Worm (Caenorhabditis elegans) whole organism, L1 larva: ENCODE data around the gene H01M10.1.

Experiments used
- C04F5.9 ChIP-seq: sonication (generic microtip); optimal IDR thresholded peaks from 2 replicates; lab custom pipeline; 2016; ENCODE audit warnings: missing genetic modification characterization, missing compliant biosample characterization
- C16A3.4 ChIP-seq: fragments of 150-350 bp; optimal IDR thresholded peaks from 2 replicates; lab custom pipeline; 2014; ENCODE audit warnings: missing biosample characterization, missing genetic modification characterization
- Y116A8C.19 ChIP-seq: sonication (generic microtip); optimal IDR thresholded peaks from 2 replicates; lab custom pipeline; 2016; ENCODE audit warnings: missing compliant biosample characterization, missing genetic modification characterization, borderline replicate concordance
- aha-1 ChIP-seq: fragments of 150-350 bp; optimal IDR thresholded peaks from 2 replicates; lab custom pipeline; 2014; ENCODE audit warnings: missing biosample characterization, missing genetic modification characterization
- alr-1 ChIP-seq: fragments of 200-800 bp; sonication (Bioruptor generic); optimal IDR thresholded peaks from 2 replicates; lab custom pipeline; 2018; ENCODE audit warnings: borderline replicate concordance, mild to moderate bottlenecking, missing genetic modification characterization, missing compliant biosample characterization
- ama-1 ChIP-seq: fragments of 150-350 bp; optimal IDR thresholded peaks from 2 replicates; lab custom pipeline; 2014
- blmp-1 ChIP-seq: fragments of 150-350 bp; optimal IDR thresholded peaks from 2 replicates; lab custom pipeline; 2014; ENCODE audit warnings: missing biosample characterization, missing genetic modification characterization
- ceh-8 ChIP-seq: fragments of 200-800 bp; sonication (Bioruptor generic); optimal IDR thresholded peaks from 2 replicates; lab custom pipeline; 2018; ENCODE audit warnings: mild to moderate bottlenecking, missing genetic modification characterization, moderate library complexity, missing compliant biosample characterization
- ceh-82 ChIP-seq, 3 experiments: fragments of 150-350 bp in 1 of 3; sonication (generic microtip) in 2 of 3; optimal IDR thresholded peaks; 2 replicates each; lab custom pipeline; 2014 to 2017; ENCODE audit warnings: missing biosample characterization in 3 of 3, missing genetic modification characterization in 3 of 3
- dpl-1 ChIP-seq, 3 experiments: fragments of 150-350 bp in 2 of 3; sonication (generic microtip) in 1 of 3; optimal IDR thresholded peaks; 2 replicates each; lab custom pipeline; 2014 to 2017; ENCODE audit warnings: missing biosample characterization in 3 of 3, missing genetic modification characterization in 3 of 3, missing genetic modification reagents in 3 of 3
- dsc-1 ChIP-seq: sonication (generic microtip); optimal IDR thresholded peaks from 2 replicates; lab custom pipeline; 2016; ENCODE audit warnings: mild to moderate bottlenecking, missing genetic modification characterization, missing compliant biosample characterization
- efl-1 ChIP-seq, 4 experiments: fragments of 150-350 bp; optimal IDR thresholded peaks in 3 of 4; peaks in 1 of 4; 1 replicate in 1 of 4; 2 replicates in 3 of 4; lab custom pipeline; 2014; ENCODE audit warnings: missing biosample characterization in 2 of 4, missing genetic modification characterization in 2 of 4, missing genetic modification reagents in 2 of 4
- egl-13 ChIP-seq: sonication (generic microtip); optimal IDR thresholded peaks from 2 replicates; lab custom pipeline; 2016; ENCODE audit warnings: missing genotype, missing genetic modification reagents, missing genetic modification characterization, missing compliant biosample characterization
- elt-2 ChIP-seq: sonication (generic microtip); optimal IDR thresholded peaks from 2 replicates; lab custom pipeline; 2016; ENCODE audit warnings: missing genetic modification characterization, mild to moderate bottlenecking, inconsistent platforms, missing compliant biosample characterization, missing genetic modification reagents
- fkh-10 ChIP-seq: sonication (generic microtip); optimal IDR thresholded peaks from 2 replicates; lab custom pipeline; 2017; ENCODE audit warnings: missing biosample characterization, missing genetic modification reagents, missing genetic modification characterization
- fkh-4 ChIP-seq: sonication (generic microtip); optimal IDR thresholded peaks from 2 replicates; lab custom pipeline; 2016; ENCODE audit warnings: missing compliant biosample characterization, missing genetic modification characterization, borderline replicate concordance
- fkh-8 ChIP-seq: sonication (generic microtip); optimal IDR thresholded peaks from 2 replicates; lab custom pipeline; 2016; ENCODE audit warnings: mild to moderate bottlenecking, missing genetic modification characterization, missing compliant biosample characterization
- grh-1 ChIP-seq: fragments of 200-800 bp; sonication (Bioruptor generic); IDR thresholded peaks from 2 replicates; pipeline ENCODE4 v1.3.6; 2022; ENCODE audit warnings: missing genetic modification reagents, missing genetic modification characterization, missing compliant biosample characterization
- hlh-17 ChIP-seq: fragments of 200-800 bp; sonication (Bioruptor generic); optimal IDR thresholded peaks from 2 replicates; lab custom pipeline; 2018; ENCODE audit warnings: missing genetic modification characterization, mild to moderate bottlenecking, missing compliant biosample characterization, moderate library complexity, borderline replicate concordance
- hpl-2 ChIP-seq: fragments of 150-350 bp; optimal IDR thresholded peaks from 2 replicates; lab custom pipeline; 2014; ENCODE audit warnings: missing biosample characterization, missing genetic modification reagents, missing genetic modification characterization
- irx-1 ChIP-seq: sonication (generic microtip); optimal IDR thresholded peaks from 2 replicates; lab custom pipeline; 2016; ENCODE audit warnings: missing genetic modification characterization, missing compliant biosample characterization
- jun-1 ChIP-seq: fragments of 150-350 bp; optimal IDR thresholded peaks from 2 replicates; lab custom pipeline; 2014; ENCODE audit warnings: missing biosample characterization, missing genetic modification reagents, missing genetic modification characterization
- lin-14 ChIP-seq: fragments of 200-800 bp; sonication (Bioruptor generic); optimal IDR thresholded peaks from 2 replicates; lab custom pipeline; 2018; ENCODE audit warnings: mild to moderate bottlenecking, missing genetic modification characterization, moderate library complexity, missing compliant biosample characterization
- lin-35 ChIP-seq, 2 experiments: fragments of 150-350 bp; optimal IDR thresholded peaks; 2 replicates each; lab custom pipeline; 2014; ENCODE audit warnings: missing biosample characterization in 2 of 2, missing genetic modification characterization in 2 of 2, missing genetic modification reagents in 2 of 2
- lin-39 ChIP-seq: fragments of 150-350 bp; optimal IDR thresholded peaks from 2 replicates; lab custom pipeline; 2014; ENCODE audit warnings: missing biosample characterization, missing genetic modification reagents, missing genetic modification characterization
- lir-3 ChIP-seq: sonication (generic microtip); optimal IDR thresholded peaks from 2 replicates; lab custom pipeline; 2016; ENCODE audit warnings: mild to moderate bottlenecking, missing genetic modification characterization, moderate library complexity, missing compliant biosample characterization; ENCODE audit not compliant: poor library complexity
- lsy-2 ChIP-seq, 2 experiments: fragments of 150-350 bp; optimal IDR thresholded peaks; 2 replicates each; lab custom pipeline; 2014; ENCODE audit warnings: missing biosample characterization in 2 of 2, missing genetic modification characterization in 2 of 2
- mab-9 ChIP-seq: fragments of 200-800 bp; sonication (Bioruptor generic); IDR thresholded peaks from 2 replicates; pipeline ENCODE4 v1.3.6; 2022; ENCODE audit warnings: missing genetic modification reagents, missing genetic modification characterization, missing compliant biosample characterization
- mdl-1 ChIP-seq, 2 experiments: fragments of 150-350 bp; optimal IDR thresholded peaks; 2 replicates each; lab custom pipeline; 2014 to 2017; ENCODE audit warnings: missing biosample characterization in 2 of 2, missing genetic modification characterization in 2 of 2, inconsistent platforms in 1 of 2
- mef-2 ChIP-seq: fragments of 150-350 bp; optimal IDR thresholded peaks from 2 replicates; lab custom pipeline; 2014; ENCODE audit warnings: missing biosample characterization, missing genetic modification characterization
- mep-1 ChIP-seq: fragments of 150-350 bp; optimal IDR thresholded peaks from 2 replicates; lab custom pipeline; 2014; ENCODE audit warnings: missing biosample characterization, missing genetic modification characterization
- nhr-11 ChIP-seq: fragments of 150-350 bp; optimal IDR thresholded peaks from 2 replicates; lab custom pipeline; 2014; ENCODE audit warnings: missing biosample characterization, missing genetic modification characterization
- nhr-20 ChIP-seq: sonication (generic microtip); optimal IDR thresholded peaks from 2 replicates; lab custom pipeline; 2016; ENCODE audit warnings: mild to moderate bottlenecking, missing genetic modification characterization, missing compliant biosample characterization
- nhr-28 ChIP-seq: fragments of 150-350 bp; optimal IDR thresholded peaks from 2 replicates; lab custom pipeline; 2014; ENCODE audit warnings: missing biosample characterization, missing genetic modification characterization
- nhr-47 ChIP-seq: sonication (generic microtip); optimal IDR thresholded peaks from 2 replicates; lab custom pipeline; 2016; ENCODE audit warnings: mild to moderate bottlenecking, missing genetic modification characterization, moderate library complexity, missing compliant biosample characterization
- nhr-76 ChIP-seq: sonication (generic microtip); optimal IDR thresholded peaks from 2 replicates; lab custom pipeline; 2017; ENCODE audit warnings: missing biosample characterization, missing genetic modification characterization
- nhr-77 ChIP-seq: fragments of 150-350 bp; optimal IDR thresholded peaks from 2 replicates; lab custom pipeline; 2014; ENCODE audit warnings: missing biosample characterization, missing genetic modification characterization
- nhr-84 ChIP-seq: sonication (generic microtip); optimal IDR thresholded peaks from 2 replicates; lab custom pipeline; 2017; ENCODE audit warnings: missing biosample characterization, missing genetic modification characterization
- nhr-85 ChIP-seq: sonication (generic microtip); peaks from one replicate; lab custom pipeline; 2016; ENCODE audit warnings: missing genetic modification characterization, inconsistent platforms, missing compliant biosample characterization
- nhr-90 ChIP-seq: sonication (generic microtip); optimal IDR thresholded peaks from 2 replicates; lab custom pipeline; 2016; ENCODE audit warnings: mild to moderate bottlenecking, missing genetic modification characterization, missing compliant biosample characterization; ENCODE audit not compliant: poor library complexity
- pax-3 ChIP-seq: fragments of 200-800 bp; sonication (Bioruptor generic); optimal IDR thresholded peaks from 2 replicates; lab custom pipeline; 2018; ENCODE audit warnings: mild to moderate bottlenecking, missing genetic modification characterization, moderate library complexity, missing compliant biosample characterization
- rnt-1 ChIP-seq: sonication (generic microtip); optimal IDR thresholded peaks from 2 replicates; lab custom pipeline; 2016; ENCODE audit warnings: mild to moderate bottlenecking, missing genetic modification characterization, moderate library complexity, missing compliant biosample characterization
- snpc-4 ChIP-seq: fragments of 150-350 bp; optimal IDR thresholded peaks from 2 replicates; lab custom pipeline; 2014; ENCODE audit warnings: missing biosample characterization, missing genetic modification characterization
- swsn-7 ChIP-seq: sonication (generic microtip); optimal IDR thresholded peaks from 2 replicates; lab custom pipeline; 2016; ENCODE audit warnings: missing genetic modification characterization, missing compliant biosample characterization
- tbx-2 ChIP-seq: sonication (generic microtip); optimal IDR thresholded peaks from 2 replicates; lab custom pipeline; 2016; ENCODE audit warnings: missing genetic modification characterization, missing compliant biosample characterization
- unc-130 ChIP-seq: fragments of 150-350 bp; optimal IDR thresholded peaks from 2 replicates; lab custom pipeline; 2017; ENCODE audit warnings: missing biosample characterization, missing genetic modification characterization, inconsistent platforms
- unc-62 ChIP-seq: fragments of 150-350 bp; optimal IDR thresholded peaks from 2 replicates; lab custom pipeline; 2014; ENCODE audit warnings: missing biosample characterization, missing genetic modification reagents, missing genetic modification characterization
- unc-98 ChIP-seq: fragments of 200-800 bp; sonication (Bioruptor generic); IDR thresholded peaks from 2 replicates; pipeline ENCODE4 v1.3.6; 2022; ENCODE audit warnings: missing genetic modification characterization, missing compliant biosample characterization
- xbp-1 ChIP-seq: sonication (generic microtip); optimal IDR thresholded peaks from 2 replicates; lab custom pipeline; 2016; ENCODE audit warnings: missing genetic modification characterization, missing compliant biosample characterization
- zag-1 ChIP-seq: fragments of 150-350 bp; optimal IDR thresholded peaks from 2 replicates; lab custom pipeline; 2014; ENCODE audit warnings: missing biosample characterization, missing genetic modification characterization
- ztf-4 ChIP-seq: fragments of 150-350 bp; optimal IDR thresholded peaks from 2 replicates; lab custom pipeline; 2014; ENCODE audit warnings: missing biosample characterization, missing genetic modification characterization

H01M10.1 gene

ce11 chrX:2532357-2532756 is 48.0 kb downstream of the H01M10.1 start, which contains the start of gene tbc-12:
tbc-12 (minus strand) TSS chrX:2532457.
- TF ChIP-seq nhr-85 (tag; lab: Kevin White, UChicago), result no peak
- TF ChIP-seq nhr-20 (tag; lab: Kevin White, UChicago), result no peak

- TF ChIP-seq C04F5.9 (tag; lab: Kevin White, UChicago) (no peak), fkh-10 (no peak), xbp-1 (tag; lab: Kevin White, UChicago) (no peak), unc-62 (GFP tag; lab: Kevin White, UChicago) (no peak), fkh-4 (no peak), swsn-7 (tag; lab: Kevin White, UChicago) (no peak), mef-2 (tag; lab: Kevin White, UChicago) (no peak), jun-1 (tag; lab: Kevin White, UChicago) (no peak), mep-1 (no peak), ceh-8 (GFP tag; lab: Kevin White, UChicago) (no peak), irx-1 (tag; lab: Kevin White, UChicago) (no peak), ama-1 (lab: Kevin White, UChicago) (no peak), zag-1 (tag; lab: Kevin White, UChicago) (no peak), fkh-8 (tag; lab: Kevin White, UChicago) (no peak), blmp-1 (tag; lab: Kevin White, UChicago) (no peak), nhr-77 (no peak), unc-130 (no peak), nhr-84 (tag; lab: Kevin White, UChicago) (no peak), lsy-2 (tag; optimal IDR thresholded peaks at IDR 0.05; lab: Kevin White, UChicago) (peak in 1 of 2 experiments; percentile 38), alr-1 (tag; lab: Kevin White, UChicago) (no peak), dpl-1 (GFP tag; optimal IDR thresholded peaks at IDR 0.05; lab: Kevin White, UChicago) (no peak), nhr-28 (no peak), snpc-4 (no peak), C16A3.4 (tag; lab: Kevin White, UChicago) (peak; percentile 3), ceh-82 (tag; optimal IDR thresholded peaks at IDR 0.05; lab: Kevin White, UChicago) (no peak), elt-2 (peak; percentile 6), mdl-1 (tag; optimal IDR thresholded peaks at IDR 0.05; lab: Kevin White, UChicago) (no peak), dsc-1 (no peak), nhr-90 (tag; lab: Kevin White, UChicago) (peak; percentile 48), lin-39 (tag; lab: Kevin White, UChicago) (no peak), pax-3 (tag; lab: Kevin White, UChicago) (no peak), grh-1 (GFP tag; lab: Robert Waterston, UW) (no peak), lin-14 (GFP tag; lab: Kevin White, UChicago) (no peak), nhr-11 (tag; lab: Kevin White, UChicago) (no peak), unc-98 (GFP tag; lab: Robert Waterston, UW) (no peak), efl-1 (optimal IDR thresholded peaks at IDR 0.05; lab: Kevin White, UChicago) (no peak), efl-1 (GFP tag; optimal IDR thresholded peaks at IDR 0.05 in 1 of 2; lab: Kevin White, UChicago) (peak in 1 of 2 experiments; percentile 74), tbx-2 (no peak), rnt-1 (tag; lab: Kevin White, UChicago) (peak; percentile 43), nhr-76 (no peak), hlh-17 (GFP tag; lab: Kevin White, UChicago) (no peak), lir-3 (no peak), nhr-47 (tag; lab: Kevin White, UChicago) (peak; percentile 17), lin-35 (GFP tag; optimal IDR thresholded peaks at IDR 0.05; lab: Kevin White, UChicago) (peak in 1 of 2 experiments; percentile 44), hpl-2 (GFP tag; lab: Kevin White, UChicago) (no peak), egl-13 (tag; lab: Kevin White, UChicago) (no peak), ztf-4 (tag; lab: Kevin White, UChicago) (no peak), mab-9 (GFP tag; lab: Robert Waterston, UW) (no peak), aha-1 (tag; lab: Kevin White, UChicago) (no peak), Y116A8C.19 (tag; lab: Kevin White, UChicago) (no peak)
Observed at ce11 chrX:2531276-2531675, 49.1 kb downstream of the H01M10.1 start.
